Worm (Caenorhabditis elegans) whole organism, midembryonic: ENCODE results near the gene max-1.

Experiments used
- T22C8.4 ChIP-seq: fragments of 200-800 bp; sonication (Bioruptor generic); IDR thresholded peaks from 2 replicates; pipeline ENCODE4 v1.3.6; 2022; ENCODE audit warnings: missing genetic modification characterization, missing compliant biosample characterization
- cog-1 ChIP-seq: sonication (generic microtip); optimal IDR thresholded peaks from 2 replicates; lab custom pipeline; 2016; ENCODE audit warnings: missing genetic modification characterization, missing compliant biosample characterization
- flt-1 ChIP-seq: fragments of 200-800 bp; sonication (Bioruptor generic); IDR thresholded peaks from 2 replicates; pipeline ENCODE4 v1.3.6; 2022; ENCODE audit warnings: missing genetic modification characterization, missing compliant biosample characterization
- med-1 ChIP-seq: sonication (generic microtip); optimal IDR thresholded peaks from 2 replicates; lab custom pipeline; 2017; ENCODE audit warnings: missing genetic modification characterization, mild to moderate bottlenecking, missing compliant biosample characterization, antibody characterized with exemption, missing genetic modification reagents; ENCODE audit not compliant: insufficient read depth
- ref-1 ChIP-seq: fragments of 200-800 bp; sonication (Bioruptor generic); conservative IDR thresholded peaks from 2 replicates; pipeline ENCODE4 v1.3.6; 2022; ENCODE audit warnings: missing genetic modification reagents, missing genetic modification characterization, missing compliant biosample characterization

- TF ChIP-seq flt-1 (GFP tag; lab: Robert Waterston, UW), result no peak
- TF ChIP-seq med-1 (GFP tag; lab: Kevin White, UChicago), result no peak
- no peak for TF ChIP-seq ref-1 (GFP tag; lab: Robert Waterston, UW)
- no peak for TF ChIP-seq cog-1 (tag; lab: Kevin White, UChicago)
- TF ChIP-seq T22C8.4 (GFP tag; lab: Robert Waterston, UW), result no peak
Observed at ce11 chrV:13137955-13138354, 17.9 kb upstream of the max-1 start, which contains the start of gene clec-41.
